Worm (Caenorhabditis elegans): ENCODE results near the gene ced-4.
A peak's percentile ranks its signal among the peaks of the same experiment; 100 is the strongest.

ced-4 gene

ce11 chrIII:4870478-4870877, 18.4 kb downstream of the ced-4 start, which contains the start of gene gipc-1:
Gene gipc-1, plus strand, starts transcription at chrIII:4870778.
- no peak for TF ChIP-seq nhr-11 (tag; optimal IDR thresholded peaks at IDR 0.05)
- TF ChIP-seq egl-13 (tag; optimal IDR thresholded peaks at IDR 0.05): no peak
- no peak for TF ChIP-seq nhr-20 (tag; optimal IDR thresholded peaks at IDR 0.05)
- no peak for TF ChIP-seq lir-3 (tag; optimal IDR thresholded peaks at IDR 0.05; ENCODE audit: poor library complexity)
- TF ChIP-seq fkh-8 (tag; optimal IDR thresholded peaks at IDR 0.05): no peak
- no peak for TF ChIP-seq jun-1 (tag; optimal IDR thresholded peaks at IDR 0.05)
- TF ChIP-seq ces-1 (GFP tag; optimal IDR thresholded peaks at IDR 0.05): no peak
- TF ChIP-seq lin-35 (GFP tag; optimal IDR thresholded peaks at IDR 0.05): no peak
- TF ChIP-seq nhr-28 (tag; optimal IDR thresholded peaks at IDR 0.05): no peak
- no peak for TF ChIP-seq efl-3 (GFP tag; optimal IDR thresholded peaks at IDR 0.05)
- TF ChIP-seq C04F5.9 (tag; optimal IDR thresholded peaks at IDR 0.05): no peak
- no peak for TF ChIP-seq nhr-71 (tag; optimal IDR thresholded peaks at IDR 0.05)
- TF ChIP-seq Y116A8C.19 (tag; optimal IDR thresholded peaks at IDR 0.05; ENCODE audit: borderline replicate concordance): no peak
- TF ChIP-seq mep-1 (tag; optimal IDR thresholded peaks at IDR 0.05): no peak
- no peak for TF ChIP-seq C34B4.2 (tag; optimal IDR thresholded peaks at IDR 0.05)
- no peak for TF ChIP-seq elt-3 (tag; optimal IDR thresholded peaks at IDR 0.05)
- no peak for TF ChIP-seq ztf-11 (tag; optimal IDR thresholded peaks at IDR 0.05)
- TF ChIP-seq dsc-1 (tag; optimal IDR thresholded peaks at IDR 0.05): no peak
- TF ChIP-seq mab-9 (GFP tag; IDR thresholded peaks at IDR 0.05): no peak
- no peak for TF ChIP-seq egl-27 (tag; optimal IDR thresholded peaks at IDR 0.05)

- no peak for TF ChIP-seq ceh-90 (tag; optimal IDR thresholded peaks at IDR 0.05)
- no peak for TF ChIP-seq unc-98 (GFP tag; IDR thresholded peaks at IDR 0.05)
- TF ChIP-seq unc-86 (tag; optimal IDR thresholded peaks at IDR 0.05): no peak
These were observed 21.3 kb downstream of the ced-4 start for ce11 chrIII:4873395-4873794.

- TF ChIP-seq efl-1 (optimal IDR thresholded peaks at IDR 0.05) (no peak), efl-1 (GFP tag; optimal IDR thresholded peaks at IDR 0.05 in 1 of 2) (peak in 1 of 2 experiments; percentile 31), rnt-1 (tag; optimal IDR thresholded peaks at IDR 0.05) (no peak)
These were observed 22.5 kb downstream of the ced-4 start, which contains the start of gene C35D10.12 for ce11 chrIII:4874671-4875070. Gene C35D10.12, minus strand, starts transcription at chrIII:4874771.

ce11 chrIII:4875663-4876062, 23.5 kb downstream of the ced-4 start:
- peak; percentile 2 to 34 for TF ChIP-seq efl-1 (optimal IDR thresholded peaks at IDR 0.05)
- TF ChIP-seq efl-1 (GFP tag; optimal IDR thresholded peaks at IDR 0.05 in 1 of 2): peak in 1 of 2 experiments; percentile 62
- no peak for TF ChIP-seq ceh-8 (GFP tag; optimal IDR thresholded peaks at IDR 0.05)
- TF ChIP-seq fkh-8 (tag; optimal IDR thresholded peaks at IDR 0.05): peak; percentile 77
- TF ChIP-seq dpl-1 (GFP tag; optimal IDR thresholded peaks at IDR 0.05): peak in 1 of 3 experiments; percentile 40
- no peak for TF ChIP-seq C16A3.4 (tag; optimal IDR thresholded peaks at IDR 0.05)
- no peak for TF ChIP-seq nhr-76 (tag; optimal IDR thresholded peaks at IDR 0.05)
- TF ChIP-seq mep-1 (tag; optimal IDR thresholded peaks at IDR 0.05): peak; percentile 38
- TF ChIP-seq egl-27 (tag; optimal IDR thresholded peaks at IDR 0.05): no peak
- TF ChIP-seq lsy-2 (tag; optimal IDR thresholded peaks at IDR 0.05): peak in 1 of 2 experiments; percentile 7
- TF ChIP-seq lin-35 (GFP tag; optimal IDR thresholded peaks at IDR 0.05): peak in 1 of 2 experiments; percentile 20
- TF ChIP-seq aly-2 (tag; optimal IDR thresholded peaks at IDR 0.05): no peak
- peak in 2 of 3 experiments; percentile 3 to 6 for TF ChIP-seq ceh-82 (tag; optimal IDR thresholded peaks at IDR 0.05)
- TF ChIP-seq nhr-237 (tag; optimal IDR thresholded peaks at IDR 0.05): no peak
- TF ChIP-seq swsn-7 (tag; optimal IDR thresholded peaks at IDR 0.05): peak; percentile 2
- TF ChIP-seq lin-13 (GFP tag; optimal IDR thresholded peaks at IDR 0.05): no peak
- peak; percentile 61 for TF ChIP-seq lin-14 (GFP tag; optimal IDR thresholded peaks at IDR 0.05)
- peak; percentile 47 for TF ChIP-seq egl-13 (tag; optimal IDR thresholded peaks at IDR 0.05)
- TF ChIP-seq ets-5 (GFP tag; IDR thresholded peaks at IDR 0.05): no peak
- TF ChIP-seq ama-1 (optimal IDR thresholded peaks at IDR 0.05): no peak
- no peak for TF ChIP-seq hlh-17 (GFP tag; optimal IDR thresholded peaks at IDR 0.05; ENCODE audit: borderline replicate concordance)
- TF ChIP-seq nhr-28 (tag; optimal IDR thresholded peaks at IDR 0.05): no peak
- TF ChIP-seq C04F5.9 (tag; optimal IDR thresholded peaks at IDR 0.05): no peak
- TF ChIP-seq fkh-10 (GFP tag; optimal IDR thresholded peaks at IDR 0.05): peak; percentile 42
- TF ChIP-seq tlp-1 (tag; optimal IDR thresholded peaks at IDR 0.05): no peak
- no peak for TF ChIP-seq hlh-4 (tag; optimal IDR thresholded peaks at IDR 0.05)
- TF ChIP-seq nhr-47 (tag; optimal IDR thresholded peaks at IDR 0.05): peak; percentile 3
- peak; percentile 50 for TF ChIP-seq unc-86 (tag; optimal IDR thresholded peaks at IDR 0.05)
- TF ChIP-seq dsc-1 (tag; optimal IDR thresholded peaks at IDR 0.05): peak; percentile 56
